Fruit fly (Drosophila melanogaster) whole organism, prepupa: ENCODE results near the gene CG14005.
A peak's percentile ranks its signal among the peaks of the same experiment; 100 is the strongest.

Experiments
- CG10631 ChIP-seq: fragments of 200-800 bp; sonication (Bioruptor generic); optimal IDR thresholded peaks from 2 replicates; lab custom pipeline; 2016; ENCODE audit warnings: missing biosample characterization, missing genetic modification characterization
- CG10669 ChIP-seq: fragments of 200-800 bp; sonication (Bioruptor generic); optimal IDR thresholded peaks from 3 replicates; lab custom pipeline; 2018; ENCODE audit warnings: missing biosample characterization, mild to moderate bottlenecking, missing genetic modification characterization, moderate library complexity
- CG11294 ChIP-seq: fragments of 200-800 bp; sonication (Bioruptor generic); IDR thresholded peaks from 2 replicates; pipeline ENCODE4 v1.3.6; 2022; ENCODE audit warnings: missing biosample characterization, missing genetic modification characterization
- CG11762 ChIP-seq: fragments of 200-800 bp; sonication (Bioruptor generic); optimal IDR thresholded peaks from 3 replicates; lab custom pipeline; 2016; ENCODE audit warnings: missing biosample characterization, missing genetic modification characterization; ENCODE audit not compliant: insufficient read depth
- CG11902 ChIP-seq: fragments of 200-800 bp; sonication (Bioruptor generic); optimal IDR thresholded peaks from 3 replicates; lab custom pipeline; 2016; ENCODE audit warnings: missing biosample characterization, missing genetic modification characterization
- CG15336 ChIP-seq: fragments of 200-800 bp; sonication (Bioruptor generic); IDR thresholded peaks from 2 replicates; pipeline ENCODE4 v1.3.6; 2022; ENCODE audit warnings: missing biosample characterization, missing genetic modification characterization
- CG1621 ChIP-seq: fragments of 200-800 bp; sonication (Bioruptor generic); optimal IDR thresholded peaks from 3 replicates; lab custom pipeline; 2018; ENCODE audit warnings: missing biosample characterization, mild to moderate bottlenecking, missing genetic modification characterization
- CG16779 ChIP-seq: fragments of 200-800 bp; sonication (Bioruptor generic); optimal IDR thresholded peaks from 3 replicates; lab custom pipeline; 2017; ENCODE audit warnings: missing biosample characterization, mild to moderate bottlenecking, missing genetic modification characterization
- CG31627 ChIP-seq: fragments of 200-800 bp; sonication (Bioruptor generic); optimal IDR thresholded peaks from 3 replicates; lab custom pipeline; 2016; ENCODE audit warnings: missing biosample characterization, missing genetic modification characterization
- CG32006 ChIP-seq: fragments of 200-800 bp; sonication (Bioruptor generic); optimal IDR thresholded peaks from 3 replicates; lab custom pipeline; 2017; ENCODE audit warnings: missing biosample characterization, mild to moderate bottlenecking, missing genetic modification characterization
- CG34406 ChIP-seq: fragments of 200-800 bp; sonication (Bioruptor generic); optimal IDR thresholded peaks from 3 replicates; lab custom pipeline; 2016; ENCODE audit warnings: missing biosample characterization, missing genetic modification characterization
- CG3919 ChIP-seq: fragments of 200-800 bp; sonication (Bioruptor generic); optimal IDR thresholded peaks from 3 replicates; lab custom pipeline; 2016; ENCODE audit warnings: missing biosample characterization, missing genetic modification characterization
- CG4318 ChIP-seq: fragments of 200-800 bp; sonication (Bioruptor generic); optimal IDR thresholded peaks from 3 replicates; lab custom pipeline; 2017; ENCODE audit warnings: missing biosample characterization, mild to moderate bottlenecking, missing genetic modification characterization
- CG6276 ChIP-seq: fragments of 200-800 bp; sonication (Bioruptor generic); optimal IDR thresholded peaks from 2 replicates; lab custom pipeline; 2017; ENCODE audit warnings: missing biosample characterization, mild to moderate bottlenecking, missing genetic modification characterization
- CG6792 ChIP-seq: fragments of 200-800 bp; sonication (Bioruptor generic); optimal IDR thresholded peaks from 3 replicates; lab custom pipeline; 2016; ENCODE audit warnings: missing biosample characterization, missing genetic modification characterization
- CG6808 ChIP-seq: fragments of 200-800 bp; sonication (Bioruptor generic); optimal IDR thresholded peaks from 3 replicates; lab custom pipeline; 2017; ENCODE audit warnings: missing biosample characterization, missing genetic modification characterization, mild to moderate bottlenecking, moderate library complexity, missing genetic modification reagents
- CG6854 ChIP-seq: fragments of 200-800 bp; sonication (Bioruptor generic); optimal IDR thresholded peaks from 2 replicates; lab custom pipeline; 2017; ENCODE audit warnings: missing biosample characterization, mild to moderate bottlenecking, missing genetic modification characterization
- CG8319 ChIP-seq: fragments of 200-800 bp; sonication (Bioruptor generic); optimal IDR thresholded peaks from 3 replicates; lab custom pipeline; 2016; ENCODE audit warnings: missing biosample characterization, missing genetic modification characterization
- CG8632 ChIP-seq: fragments of 200-800 bp; sonication (Bioruptor generic); optimal IDR thresholded peaks from 3 replicates; lab custom pipeline; 2016; ENCODE audit warnings: missing biosample characterization, missing genetic modification characterization
- Eip78C ChIP-seq: fragments of 200-800 bp; sonication (Bioruptor generic); peaks from one replicate; lab custom pipeline; 2016; ENCODE audit warnings: missing biosample characterization, missing genetic modification characterization
- Eip93F ChIP-seq: fragments of 200-800 bp; sonication (Bioruptor generic); optimal IDR thresholded peaks from 2 replicates; lab custom pipeline; 2016; ENCODE audit warnings: missing biosample characterization, mild to moderate bottlenecking, missing genetic modification characterization
- Gug ChIP-seq: fragments of 200-800 bp; sonication (Bioruptor generic); IDR thresholded peaks from 2 replicates; pipeline ENCODE4 v1.3.6; 2022; ENCODE audit warnings: missing biosample characterization, missing genetic modification characterization
- Hr38 ChIP-seq: sonication (Bioruptor generic); optimal IDR thresholded peaks from 2 replicates; lab custom pipeline; 2016; ENCODE audit warnings: missing biosample characterization, missing genetic modification characterization
- Hr39 ChIP-seq: fragments of 200-800 bp; sonication (Bioruptor generic); optimal IDR thresholded peaks from 2 replicates; lab custom pipeline; 2016; ENCODE audit warnings: missing biosample characterization, missing genetic modification characterization
- Met ChIP-seq: fragments of 200-800 bp; sonication (Bioruptor generic); optimal IDR thresholded peaks from 3 replicates; lab custom pipeline; 2016; ENCODE audit warnings: missing biosample characterization, missing genetic modification characterization
- OdsH ChIP-seq: fragments of 200-800 bp; sonication (Bioruptor generic); optimal IDR thresholded peaks from 3 replicates; lab custom pipeline; 2016; ENCODE audit warnings: missing biosample characterization, missing genetic modification characterization
- Sox102F ChIP-seq: fragments of 200-800 bp; sonication (Bioruptor generic); optimal IDR thresholded peaks from 2 replicates; lab custom pipeline; 2016; ENCODE audit warnings: missing biosample characterization, mild to moderate bottlenecking, missing genetic modification characterization
- Sox14 ChIP-seq: fragments of 200-800 bp; sonication (Bioruptor generic); optimal IDR thresholded peaks from 3 replicates; lab custom pipeline; 2016; ENCODE audit warnings: missing biosample characterization, missing genetic modification characterization
- Sox15 ChIP-seq: fragments of 200-800 bp; sonication (Bioruptor generic); optimal IDR thresholded peaks from 3 replicates; lab custom pipeline; 2016; ENCODE audit warnings: missing biosample characterization, missing genetic modification characterization
- achi ChIP-seq: fragments of 200-800 bp; sonication (Bioruptor generic); optimal IDR thresholded peaks from 3 replicates; lab custom pipeline; 2016; ENCODE audit warnings: missing biosample characterization, missing genetic modification characterization
- acj6 ChIP-seq: fragments of 200-800 bp; sonication (Bioruptor generic); optimal IDR thresholded peaks from 3 replicates; lab custom pipeline; 2016; ENCODE audit warnings: missing biosample characterization, missing genetic modification characterization
- cyc ChIP-seq: fragments of 200-800 bp; sonication (Bioruptor generic); optimal IDR thresholded peaks from 3 replicates; lab custom pipeline; 2016; ENCODE audit warnings: missing biosample characterization, missing genetic modification characterization
- dsx ChIP-seq: fragments of 200-800 bp; optimal IDR thresholded peaks from 3 replicates; lab custom pipeline; 2019; ENCODE audit warnings: missing biosample characterization, mild to moderate bottlenecking, missing genetic modification characterization, moderate library complexity; ENCODE audit not compliant: poor library complexity, severe bottlenecking
- fd59A ChIP-seq: fragments of 200-800 bp; sonication (Bioruptor generic); optimal IDR thresholded peaks from 2 replicates; lab custom pipeline; 2017; ENCODE audit warnings: missing biosample characterization, mild to moderate bottlenecking, missing genetic modification characterization, missing genetic modification reagents
- fkh ChIP-seq: fragments of 200-800 bp; sonication (Bioruptor generic); optimal IDR thresholded peaks from 3 replicates; lab custom pipeline; 2017; ENCODE audit warnings: missing biosample characterization, mild to moderate bottlenecking, missing genetic modification characterization, moderate library complexity
- pdm3 ChIP-seq: fragments of 200-800 bp; sonication (Bioruptor generic); optimal IDR thresholded peaks from 3 replicates; lab custom pipeline; 2016; ENCODE audit warnings: missing biosample characterization, missing genetic modification characterization
- ss ChIP-seq, 2 experiments: fragments of 200-800 bp; sonication (Bioruptor generic); optimal IDR thresholded peaks; 2 replicates in 1 of 2; 3 replicates in 1 of 2; lab custom pipeline; 2017 to 2018; ENCODE audit warnings: mild to moderate bottlenecking in 2 of 2, missing biosample characterization in 2 of 2, missing genetic modification characterization in 2 of 2, moderate library complexity in 1 of 2

Gene CG14005

dm6 chr2L:5799435-5800387, 2.1 kb downstream of the CG14005 start, which contains the start of gene CG9171 (continued):
- TF ChIP-seq CG6854 (peak; percentile 50), CG11902 (GFP tag; lab: Kevin White, UChicago) (no peak), CG10669 (GFP tag; lab: Kevin White, UChicago) (peak; percentile 2), CG34406 (GFP tag; lab: Kevin White, UChicago) (no peak), Gug (GFP tag; lab: Robert Waterston, UW) (peak; percentile 9; the same call in 1 of the 2 replicates), CG11294 (GFP tag; lab: Robert Waterston, UW) (no peak), CG11762 (GFP tag; lab: Kevin White, UChicago) (no peak), CG16779 (tag; lab: Kevin White, UChicago) (peak; percentile 23), Met (GFP tag; lab: Kevin White, UChicago) (no peak), cyc (GFP tag; lab: Kevin White, UChicago) (no peak), Eip78C (GFP tag; lab: Kevin White, UChicago) (peak; percentile 80)

- TF ChIP-seq Eip78C (GFP tag; lab: Kevin White, UChicago) (no peak), CG15336 (no peak)
Measured at dm6 chr2L:5798629-5799028, 3.1 kb downstream of the CG14005 start.

- no peak for TF ChIP-seq CG10631
- TF ChIP-seq ss (GFP tag; optimal IDR thresholded peaks at IDR 0.05; lab: Kevin White, UChicago), result no peak
- no peak for TF ChIP-seq acj6 (GFP tag; lab: Kevin White, UChicago)
- no peak for TF ChIP-seq Met (GFP tag; lab: Kevin White, UChicago)
- peak; percentile 1 for TF ChIP-seq CG6792
- no peak for TF ChIP-seq Sox15 (GFP tag; lab: Kevin White, UChicago)
- TF ChIP-seq Sox14 (GFP tag; lab: Kevin White, UChicago), result no peak
- no peak for TF ChIP-seq CG32006 (GFP tag; lab: Kevin White, UChicago)
- TF ChIP-seq Eip93F (GFP tag; lab: Kevin White, UChicago), result no peak
- TF ChIP-seq CG10669 (GFP tag; lab: Kevin White, UChicago), result peak; percentile 31
- TF ChIP-seq achi (GFP tag; lab: Kevin White, UChicago), result no peak
- TF ChIP-seq CG3919, result no peak
- TF ChIP-seq Hr39 (GFP tag; lab: Kevin White, UChicago), result no peak
- peak; percentile 10 for TF ChIP-seq CG6276
- TF ChIP-seq pdm3 (GFP tag; lab: Kevin White, UChicago), result no peak
- peak; percentile 4 for TF ChIP-seq CG6808 (GFP tag; lab: Kevin White, UChicago)
- peak; percentile 14 for TF ChIP-seq CG8632
- TF ChIP-seq CG34406 (GFP tag; lab: Kevin White, UChicago), result no peak
- peak; percentile 91 for TF ChIP-seq fkh (GFP tag; lab: Kevin White, UChicago)
- no peak for TF ChIP-seq fd59A (GFP tag; lab: Kevin White, UChicago)
- TF ChIP-seq CG31627 (GFP tag; lab: Kevin White, UChicago), result no peak
- TF ChIP-seq Sox102F (GFP tag; lab: Kevin White, UChicago), result no peak
- TF ChIP-seq CG4318 (GFP tag; lab: Kevin White, UChicago), result no peak
- no peak for TF ChIP-seq CG8319 (GFP tag; lab: Kevin White, UChicago)
- TF ChIP-seq dsx (GFP tag; lab: Kevin White, UChicago), result no peak
- TF ChIP-seq OdsH, result no peak
- TF ChIP-seq cyc (GFP tag; lab: Kevin White, UChicago), result no peak
- TF ChIP-seq CG1621 (tag; lab: Kevin White, UChicago), result no peak
- peak; percentile 76 for TF ChIP-seq Eip78C (GFP tag; lab: Kevin White, UChicago)
- TF ChIP-seq Hr38 (GFP tag; lab: Kevin White, UChicago), result no peak
- TF ChIP-seq Gug (GFP tag; lab: Robert Waterston, UW), result no peak
- no peak for TF ChIP-seq CG16779 (tag; lab: Kevin White, UChicago)
Measured at dm6 chr2L:5797977-5798376, 3.8 kb downstream of the CG14005 start.
